Worm (Caenorhabditis elegans): ENCODE data around the gene C56E10.3.

DNA sequence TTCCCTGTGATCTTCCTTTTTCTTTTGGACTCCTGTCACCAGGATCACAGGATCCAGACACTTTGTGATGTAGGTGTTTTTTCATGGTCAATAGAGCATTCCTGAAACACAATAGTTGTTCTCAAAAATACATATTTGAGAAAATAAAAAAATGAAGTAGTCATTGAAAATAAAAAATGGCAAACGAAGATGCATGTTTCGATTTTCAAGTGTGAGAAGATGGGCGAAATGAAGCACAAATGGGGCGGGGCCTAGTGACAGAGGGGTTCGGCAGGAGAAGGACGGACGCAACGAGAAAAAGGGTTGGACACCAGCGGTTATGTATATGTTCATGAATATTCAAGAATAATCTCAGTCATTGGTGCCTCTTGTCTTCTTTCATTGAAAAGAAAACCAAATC is 44.5 kb downstream of the C56E10.3 start, which contains the start of gene F38B6.6:
- TF ChIP-seq pqm-1 (tag; optimal IDR thresholded peaks at IDR 0.05) (no peak), elt-3 (tag; optimal IDR thresholded peaks at IDR 0.05) (no peak), lin-15B (tag; optimal IDR thresholded peaks at IDR 0.05) (no peak), skn-1 (tag; optimal IDR thresholded peaks at IDR 0.05) (no peak), ama-1 (optimal IDR thresholded peaks at IDR 0.05) (no peak), nhr-43 (tag; optimal IDR thresholded peaks at IDR 0.05; ENCODE audit: poor library complexity, severe bottlenecking) (no peak), unc-62 (GFP tag; optimal IDR thresholded peaks at IDR 0.05) (no peak), nhr-12 (tag; optimal IDR thresholded peaks at IDR 0.05) (no peak), hmg-11 (tag; optimal IDR thresholded peaks at IDR 0.05) (no peak)
